Fruit fly (Drosophila melanogaster) whole organism, embryonic: ENCODE results near the gene se.
A peak's percentile ranks its signal among the peaks of the same experiment; 100 is the strongest.

Experiments used
- Adf1 ChIP-seq: fragments of 200-800 bp; sonication (Bioruptor generic); IDR thresholded peaks from 2 replicates; pipeline ENCODE4 v1.3.6; 2022; ENCODE audit warnings: missing biosample characterization, missing genetic modification characterization
- CG10654 ChIP-seq: fragments of 200-800 bp; sonication (Bioruptor generic); optimal IDR thresholded peaks from 2 replicates; lab custom pipeline; 2016; ENCODE audit warnings: missing biosample characterization, missing genetic modification characterization
- CG11085 ChIP-seq: fragments of 200-800 bp; sonication (Bioruptor generic); IDR thresholded peaks from 2 replicates; pipeline ENCODE4 v1.3.6; 2022; ENCODE audit warnings: missing biosample characterization, missing genetic modification characterization
- CG12155 ChIP-seq: fragments of 200-800 bp; sonication (Bioruptor generic); optimal IDR thresholded peaks from 3 replicates; lab custom pipeline; 2016; ENCODE audit warnings: missing biosample characterization, missing genetic modification characterization
- CG12299 ChIP-seq: fragments of 200-800 bp; sonication (Bioruptor generic); optimal IDR thresholded peaks from 2 replicates; lab custom pipeline; 2018; ENCODE audit warnings: missing biosample characterization, mild to moderate bottlenecking, missing genetic modification characterization
- CG1233 ChIP-seq: fragments of 200-800 bp; sonication (Bioruptor generic); optimal IDR thresholded peaks from 4 replicates; lab custom pipeline; 2018; ENCODE audit warnings: missing biosample characterization, mild to moderate bottlenecking, missing genetic modification characterization
- CG12659 ChIP-seq: fragments of 200-800 bp; sonication (Bioruptor generic); optimal IDR thresholded peaks from 3 replicates; lab custom pipeline; 2017; ENCODE audit warnings: mild to moderate bottlenecking, missing biosample characterization, missing genetic modification reagents, missing genetic modification characterization
- CG12744 ChIP-seq: fragments of 200-800 bp; sonication (Bioruptor generic); optimal IDR thresholded peaks from 2 replicates; lab custom pipeline; 2016; ENCODE audit warnings: missing biosample characterization, missing genetic modification characterization
- CG12769 ChIP-seq: fragments of 200-800 bp; sonication (Bioruptor generic); optimal IDR thresholded peaks from 2 replicates; lab custom pipeline; 2019; ENCODE audit warnings: missing biosample characterization, mild to moderate bottlenecking, missing genetic modification characterization, moderate library complexity
- CG13287 ChIP-seq: fragments of 200-800 bp; sonication (Bioruptor generic); IDR thresholded peaks from 2 replicates; pipeline ENCODE4 v1.3.6; 2022; ENCODE audit warnings: missing biosample characterization, missing genetic modification characterization; ENCODE audit not compliant: partially characterized antibody
- CG1647 ChIP-seq: fragments of 200-800 bp; sonication (Bioruptor generic); optimal IDR thresholded peaks from 3 replicates; lab custom pipeline; 2016; ENCODE audit warnings: missing biosample characterization, missing genetic modification characterization
- CG18619 ChIP-seq: fragments of 200-800 bp; sonication (Bioruptor generic); optimal IDR thresholded peaks from 3 replicates; lab custom pipeline; 2017; ENCODE audit warnings: missing biosample characterization, mild to moderate bottlenecking, missing genetic modification characterization
- CG2120 ChIP-seq: fragments of 200-800 bp; sonication (Bioruptor generic); optimal IDR thresholded peaks from 3 replicates; lab custom pipeline; 2016; ENCODE audit warnings: missing biosample characterization, missing genetic modification characterization
- CG3847 ChIP-seq: fragments of 200-800 bp; sonication (Bioruptor generic); IDR thresholded peaks from 2 replicates; pipeline ENCODE4 v1.3.6; 2022; ENCODE audit warnings: missing biosample characterization, missing genetic modification characterization
- CG42726 ChIP-seq: fragments of 200-800 bp; sonication (Bioruptor generic); IDR thresholded peaks from 2 replicates; pipeline ENCODE4 v1.3.6; 2022; ENCODE audit warnings: missing biosample characterization, missing genetic modification characterization; ENCODE audit not compliant: partially characterized antibody
- CG4820 ChIP-seq: fragments of 200-800 bp; sonication (Bioruptor generic); optimal IDR thresholded peaks from 3 replicates; lab custom pipeline; 2016; ENCODE audit warnings: missing biosample characterization, missing genetic modification characterization
- CG6175 ChIP-seq: fragments of 200-800 bp; sonication (Bioruptor generic); IDR thresholded peaks from 3 replicates; pipeline ENCODE4 v1.3.6; 2022; ENCODE audit warnings: missing biosample characterization, missing genetic modification characterization
- CG6765 ChIP-seq: fragments of 200-800 bp; sonication (Bioruptor generic); optimal IDR thresholded peaks from 3 replicates; lab custom pipeline; 2017; ENCODE audit warnings: missing biosample characterization, mild to moderate bottlenecking, missing genetic modification characterization
- CG7928 ChIP-seq: fragments of 200-800 bp; sonication (Bioruptor generic); optimal IDR thresholded peaks from 2 replicates; lab custom pipeline; 2017; ENCODE audit warnings: missing biosample characterization, mild to moderate bottlenecking, missing genetic modification characterization
- CG8089 ChIP-seq: fragments of 200-800 bp; sonication (Bioruptor generic); optimal IDR thresholded peaks from 3 replicates; lab custom pipeline; 2016; ENCODE audit warnings: missing biosample characterization, missing genetic modification characterization
- Camta ChIP-seq: fragments of 200-800 bp; sonication (Bioruptor generic); optimal IDR thresholded peaks from 2 replicates; lab custom pipeline; 2016; ENCODE audit warnings: missing biosample characterization, missing genetic modification characterization
- Deaf1 ChIP-seq: fragments of 200-800 bp; optimal IDR thresholded peaks from 3 replicates; lab custom pipeline; 2019; ENCODE audit warnings: missing biosample characterization, mild to moderate bottlenecking, missing genetic modification characterization, moderate library complexity
- E2f1 ChIP-seq: fragments of 200-800 bp; sonication (Bioruptor generic); IDR thresholded peaks from 2 replicates; pipeline ENCODE4 v1.3.6; 2022; ENCODE audit warnings: missing biosample characterization, missing genetic modification characterization
- Elba2 ChIP-seq: fragments of 200-800 bp; sonication (Bioruptor generic); optimal IDR thresholded peaks from 3 replicates; lab custom pipeline; 2016; ENCODE audit warnings: missing biosample characterization, missing genetic modification characterization
- Ets65A ChIP-seq: fragments of 200-800 bp; sonication (Bioruptor generic); peaks from one replicate; lab custom pipeline; 2016; ENCODE audit warnings: missing biosample characterization, missing genetic modification characterization
- GATAe ChIP-seq: fragments of 200-800 bp; sonication (Bioruptor generic); conservative IDR thresholded peaks from 2 replicates; pipeline ENCODE4 v1.3.6; 2022; ENCODE audit warnings: missing biosample characterization, missing genetic modification characterization
- HLH54F ChIP-seq: fragments of 200-800 bp; sonication (Bioruptor generic); optimal IDR thresholded peaks from 3 replicates; lab custom pipeline; 2016; ENCODE audit warnings: missing biosample characterization, missing genetic modification characterization
- Med ChIP-seq: fragments of 200-800 bp; sonication (Bioruptor generic); peaks from one replicate; lab custom pipeline; 2016; ENCODE audit warnings: missing biosample characterization, missing genetic modification characterization, mild to moderate bottlenecking, inconsistent platforms, moderate library complexity
- NC2α ChIP-seq: fragments of 200-800 bp; sonication (Bioruptor generic); optimal IDR thresholded peaks from 2 replicates; lab custom pipeline; 2016; ENCODE audit warnings: missing biosample characterization, missing genetic modification characterization
- NfI ChIP-seq: fragments of 200-800 bp; sonication (Bioruptor generic); optimal IDR thresholded peaks from 3 replicates; lab custom pipeline; 2018; ENCODE audit warnings: missing biosample characterization, mild to moderate bottlenecking, missing genetic modification characterization, moderate library complexity
- PHDP ChIP-seq: fragments of 200-800 bp; sonication (Bioruptor generic); optimal IDR thresholded peaks from 3 replicates; lab custom pipeline; 2018; ENCODE audit warnings: missing biosample characterization, mild to moderate bottlenecking, missing genetic modification characterization, moderate library complexity
- Side ChIP-seq: fragments of 200-800 bp; sonication (Bioruptor generic); optimal IDR thresholded peaks from 2 replicates; lab custom pipeline; 2016; ENCODE audit warnings: missing biosample characterization, missing genetic modification characterization
- Sin3A ChIP-seq: fragments of >200 bp; optimal IDR thresholded peaks from 2 replicates; lab custom pipeline; 2018
- Six4 ChIP-seq: fragments of 200-800 bp; sonication (Bioruptor generic); optimal IDR thresholded peaks from 2 replicates; lab custom pipeline; 2016; ENCODE audit warnings: missing biosample characterization, missing genetic modification characterization
- al ChIP-seq: fragments of 200-800 bp; sonication (Bioruptor generic); IDR thresholded peaks from 2 replicates; pipeline ENCODE4 v1.3.6; 2022; ENCODE audit warnings: missing biosample characterization, missing genetic modification characterization
- ase ChIP-seq: fragments of 200-800 bp; sonication (Bioruptor generic); IDR thresholded peaks from 3 replicates; pipeline ENCODE4 v1.3.6; 2022; ENCODE audit warnings: missing biosample characterization, missing genetic modification characterization
- ato ChIP-seq: fragments of 200-800 bp; sonication (Bioruptor generic); IDR thresholded peaks from 2 replicates; pipeline ENCODE4 v1.3.6; 2022; ENCODE audit warnings: missing biosample characterization, missing genetic modification characterization; ENCODE audit not compliant: partially characterized antibody
- chm ChIP-seq: fragments of 200-800 bp; sonication (Bioruptor generic); IDR thresholded peaks from 2 replicates; pipeline ENCODE4 v1.3.6; 2022; ENCODE audit warnings: missing biosample characterization, missing genetic modification characterization
- ewg ChIP-seq: fragments of 200-800 bp; sonication (Bioruptor generic); optimal IDR thresholded peaks from 3 replicates; lab custom pipeline; 2017; ENCODE audit warnings: mild to moderate bottlenecking, missing biosample characterization, missing genetic modification reagents, missing genetic modification characterization
- ind ChIP-seq: fragments of 200-800 bp; sonication (Bioruptor generic); optimal IDR thresholded peaks from 3 replicates; lab custom pipeline; 2016; ENCODE audit warnings: missing biosample characterization, missing genetic modification characterization
- klu ChIP-seq: fragments of 200-800 bp; sonication (Bioruptor generic); IDR thresholded peaks from 2 replicates; pipeline ENCODE4 v1.3.6; 2022; ENCODE audit warnings: missing biosample characterization, missing genetic modification characterization
- kni ChIP-seq: fragments of 200-800 bp; sonication (Bioruptor generic); optimal IDR thresholded peaks from 3 replicates; lab custom pipeline; 2017; ENCODE audit warnings: mild to moderate bottlenecking, missing biosample characterization, missing genetic modification reagents, missing genetic modification characterization
- lov ChIP-seq, 2 experiments: fragments of 200-800 bp in 1 of 2; fragments of >200 bp in 1 of 2; sonication (Bioruptor generic) in 1 of 2; IDR thresholded peaks in 1 of 2; optimal IDR thresholded peaks in 1 of 2; 2 replicates in 1 of 2; 3 replicates in 1 of 2; pipeline versions ENCODE4 v1.3.6 to Lab custom; 2017 to 2022; ENCODE audit warnings: missing biosample characterization in 1 of 2, missing genetic modification characterization in 1 of 2
- nerfin-1 ChIP-seq: fragments of 200-800 bp; sonication (Bioruptor generic); optimal IDR thresholded peaks from 3 replicates; lab custom pipeline; 2019; ENCODE audit warnings: missing biosample characterization, mild to moderate bottlenecking, missing genetic modification characterization, moderate library complexity
- phol ChIP-seq: fragments of 200-800 bp; sonication (Bioruptor generic); optimal IDR thresholded peaks from 3 replicates; lab custom pipeline; 2018; ENCODE audit warnings: missing biosample characterization, mild to moderate bottlenecking, missing genetic modification characterization, moderate library complexity
- pros ChIP-seq: fragments of 200-800 bp; sonication (Bioruptor generic); optimal IDR thresholded peaks from 3 replicates; lab custom pipeline; 2019; ENCODE audit warnings: missing biosample characterization, mild to moderate bottlenecking, missing genetic modification characterization, moderate library complexity
- seq ChIP-seq: fragments of 200-800 bp; sonication (Bioruptor generic); IDR thresholded peaks from 2 replicates; pipeline ENCODE4 v1.3.6; 2022; ENCODE audit warnings: missing biosample characterization, missing genetic modification characterization
- sr ChIP-seq: fragments of 200-800 bp; sonication (Bioruptor generic); IDR thresholded peaks from 3 replicates; pipeline ENCODE4 v1.3.6; 2022; ENCODE audit warnings: missing biosample characterization, missing genetic modification characterization
- stwl ChIP-seq: fragments of 200-800 bp; sonication (Bioruptor generic); optimal IDR thresholded peaks from 3 replicates; lab custom pipeline; 2018; ENCODE audit warnings: missing biosample characterization, mild to moderate bottlenecking, missing genetic modification characterization, moderate library complexity
- wek ChIP-seq: fragments of 200-800 bp; sonication (Bioruptor generic); optimal IDR thresholded peaks from 3 replicates; lab custom pipeline; 2018; ENCODE audit warnings: missing biosample characterization, mild to moderate bottlenecking, missing genetic modification characterization, moderate library complexity
- zfh1 ChIP-seq: fragments of 200-800 bp; sonication (Bioruptor generic); IDR thresholded peaks from 3 replicates; pipeline ENCODE4 v1.3.6; 2022; ENCODE audit warnings: missing biosample characterization, missing genetic modification characterization

Gene se

dm6 chr3L:8559754-8560328, 39.5 kb downstream of the se start (continued):
- TF ChIP-seq ind (GFP tag; lab: Kevin White, UChicago) (no peak), CG18619 (GFP tag; lab: Kevin White, UChicago) (no peak), ato (GFP tag; lab: Robert Waterston, UW) (no peak), ase (0 out of 3 replicates have a peak, but pooled peaks have one; percentile 35), ewg (GFP tag; lab: Kevin White, UChicago) (peak; percentile 93), CG1233 (no peak), Sin3A (no peak), Side (no peak), CG6175 (GFP tag; lab: Robert Waterston, UW) (no peak), CG3847 (GFP tag; lab: Robert Waterston, UW) (no peak), CG12155 (no peak), E2f1 (GFP tag; lab: Robert Waterston, UW) (no peak), zfh1 (GFP tag; lab: Robert Waterston, UW) (no peak), CG6765 (GFP tag; lab: Kevin White, UChicago) (peak; percentile 6), Med (GFP tag; lab: Kevin White, UChicago) (peak; percentile 82), seq (GFP tag; lab: Robert Waterston, UW) (peak; percentile 88), CG10654 (GFP tag; lab: Kevin White, UChicago) (no peak), CG4820 (GFP tag; lab: Kevin White, UChicago) (no peak), pros (GFP tag; lab: Kevin White, UChicago) (peak; percentile 54), chm (GFP tag; lab: Robert Waterston, UW) (peak; percentile 38; the same call in 1 of the 2 replicates), phol (tag; lab: Kevin White, UChicago) (no peak), CG7928 (GFP tag; lab: Kevin White, UChicago) (no peak), kni (GFP tag; lab: Kevin White, UChicago) (no peak), Elba2 (GFP tag; lab: Kevin White, UChicago) (no peak), wek (GFP tag; lab: Kevin White, UChicago) (no peak), CG12299 (tag; lab: Kevin White, UChicago) (no peak), Ets65A (GFP tag; lab: Kevin White, UChicago) (peak; percentile 51), HLH54F (GFP tag; lab: Kevin White, UChicago) (no peak), Adf1 (GFP tag; lab: Robert Waterston, UW) (peak; percentile 64; the same call in 1 of the 2 replicates), PHDP (no peak), Six4 (GFP tag; lab: Kevin White, UChicago) (no peak), nerfin-1 (tag; lab: Kevin White, UChicago) (peak; percentile 18), CG13287 (no peak), NfI (GFP tag; lab: Kevin White, UChicago) (no peak), lov (optimal IDR thresholded peaks at IDR 0.05; lab: Kevin White, UChicago) (no peak), lov (GFP tag; IDR thresholded peaks at IDR 0.05; lab: Robert Waterston, UW) (no peak), CG12744 (GFP tag; lab: Kevin White, UChicago) (no peak), Camta (GFP tag; lab: Kevin White, UChicago) (no peak), CG12659 (GFP tag; lab: Kevin White, UChicago) (no peak), CG42726 (no peak), al (GFP tag; lab: Robert Waterston, UW) (no peak), NC2α (GFP tag; lab: Kevin White, UChicago) (no peak), klu (GFP tag; lab: Robert Waterston, UW) (no peak), CG2120 (no peak), CG1647 (no peak), CG8089 (GFP tag; lab: Kevin White, UChicago) (no peak), CG11085 (GFP tag; lab: Robert Waterston, UW) (no peak), GATAe (no peak), stwl (tag; lab: Kevin White, UChicago) (no peak), Deaf1 (tag; lab: Kevin White, UChicago) (peak; percentile 33), CG12769 (no peak), sr (GFP tag; lab: Robert Waterston, UW) (no peak)
